Worm (Caenorhabditis elegans) whole organism, early embryonic: Measurements from ENCODE around the gene F53B1.9.

Source experiments
- B0310.2 ChIP-seq: sonication (generic microtip); optimal IDR thresholded peaks from 2 replicates; lab custom pipeline; 2016; ENCODE audit warnings: mild to moderate bottlenecking, missing genetic modification characterization, missing compliant biosample characterization
- F13C5.2 ChIP-seq: sonication (generic microtip); optimal IDR thresholded peaks from 2 replicates; lab custom pipeline; 2017; ENCODE audit warnings: mild to moderate bottlenecking, missing genetic modification characterization, inconsistent platforms, missing compliant biosample characterization
- aly-1 ChIP-seq: sonication (generic microtip); optimal IDR thresholded peaks from 2 replicates; lab custom pipeline; 2016; ENCODE audit warnings: missing genetic modification characterization, missing compliant biosample characterization
- ama-1 ChIP-seq: fragments of 150-350 bp; optimal IDR thresholded peaks from 2 replicates; lab custom pipeline; 2014
- ceh-13 ChIP-seq: fragments of 200-800 bp; sonication (Bioruptor generic); optimal IDR thresholded peaks from 2 replicates; lab custom pipeline; 2018; ENCODE audit warnings: mild to moderate bottlenecking, missing genetic modification characterization, missing compliant biosample characterization
- ceh-36 ChIP-seq: sonication (generic microtip); optimal IDR thresholded peaks from 2 replicates; lab custom pipeline; 2016; ENCODE audit warnings: missing genetic modification characterization, inconsistent platforms, missing compliant biosample characterization
- ets-7 ChIP-seq: sonication (generic microtip); optimal IDR thresholded peaks from 2 replicates; lab custom pipeline; 2016; ENCODE audit warnings: missing genotype, missing genetic modification characterization, missing compliant biosample characterization
- flt-1 ChIP-seq: fragments of 200-800 bp; sonication (Bioruptor generic); IDR thresholded peaks from 2 replicates; pipeline ENCODE4 v1.3.6; 2022; ENCODE audit warnings: missing genetic modification characterization, missing compliant biosample characterization
- hmbx-1 ChIP-seq: sonication (generic microtip); optimal IDR thresholded peaks from 2 replicates; lab custom pipeline; 2016; ENCODE audit warnings: mild to moderate bottlenecking, missing genetic modification characterization, missing compliant biosample characterization
- hmg-4 ChIP-seq: fragments of 200-800 bp; sonication (Bioruptor generic); optimal IDR thresholded peaks from 2 replicates; lab custom pipeline; 2018; ENCODE audit warnings: mild to moderate bottlenecking, missing genetic modification characterization, missing compliant biosample characterization
- hnd-1 ChIP-seq: sonication (generic microtip); optimal IDR thresholded peaks from 2 replicates; lab custom pipeline; 2016; ENCODE audit warnings: missing genetic modification characterization, missing compliant biosample characterization
- pes-1 ChIP-seq: fragments of 200-800 bp; sonication (Bioruptor generic); IDR thresholded peaks from 2 replicates; pipeline ENCODE4 v1.3.6; 2022; ENCODE audit warnings: missing genetic modification reagents, missing genetic modification characterization, missing compliant biosample characterization
- scrt-1 ChIP-seq: fragments of 200-800 bp; sonication (Bioruptor generic); IDR thresholded peaks from 2 replicates; pipeline ENCODE4 v1.3.6; 2022; ENCODE audit warnings: missing genetic modification characterization, missing compliant biosample characterization
- sea-1 ChIP-seq: fragments of 200-800 bp; sonication (Bioruptor generic); conservative IDR thresholded peaks from 2 replicates; pipeline ENCODE4 v1.3.6; 2022; ENCODE audit warnings: missing genetic modification characterization, missing compliant biosample characterization
- tbx-11 ChIP-seq: fragments of 200-800 bp; sonication (Bioruptor generic); IDR thresholded peaks from 2 replicates; pipeline ENCODE4 v1.3.6; 2022; ENCODE audit warnings: missing genetic modification characterization, missing compliant biosample characterization
- tbx-37 ChIP-seq: fragments of 200-800 bp; sonication (Bioruptor generic); conservative IDR thresholded peaks from 2 replicates; pipeline ENCODE4 v1.3.6; 2022; ENCODE audit warnings: missing genetic modification reagents, missing genetic modification characterization, missing compliant biosample characterization
- tra-4 ChIP-seq: sonication (generic microtip); optimal IDR thresholded peaks from 2 replicates; lab custom pipeline; 2017; ENCODE audit warnings: missing genetic modification characterization, missing compliant biosample characterization

Gene F53B1.9

ce11 chrX:2089434-2089833 lies 42.2 kb downstream of the F53B1.9 start, which contains the start of gene lsy-2:
Gene lsy-2, plus strand, starts transcription at chrX:2089704.
- TF ChIP-seq hnd-1 (tag; lab: Kevin White, UChicago) = no peak
- no peak for TF ChIP-seq hmg-4 (GFP tag; lab: Kevin White, UChicago)
- TF ChIP-seq ceh-36 (tag; lab: Kevin White, UChicago) = no peak
- no peak for TF ChIP-seq ama-1
- no peak for TF ChIP-seq tbx-11 (GFP tag; lab: Robert Waterston, UW)
- TF ChIP-seq aly-1 (tag; lab: Kevin White, UChicago) = no peak
- TF ChIP-seq F13C5.2 (tag; lab: Kevin White, UChicago) = no peak

ce11 chrX:2087716-2088115 lies 43.9 kb downstream of the F53B1.9 start:
- TF ChIP-seq scrt-1 (GFP tag; lab: Robert Waterston, UW) (no peak), F13C5.2 (tag; lab: Kevin White, UChicago) (no peak), ceh-13 (GFP tag; lab: Kevin White, UChicago) (no peak), aly-1 (tag; lab: Kevin White, UChicago) (no peak), ama-1 (no peak), tra-4 (tag; lab: Kevin White, UChicago) (no peak), flt-1 (GFP tag; lab: Robert Waterston, UW) (no peak), hmg-4 (GFP tag; lab: Kevin White, UChicago) (no peak), ets-7 (tag; lab: Kevin White, UChicago) (no peak), hnd-1 (tag; lab: Kevin White, UChicago) (no peak), ceh-36 (tag; lab: Kevin White, UChicago) (no peak), B0310.2 (no peak), sea-1 (GFP tag; lab: Robert Waterston, UW) (no peak), tbx-37 (GFP tag; lab: Robert Waterston, UW) (no peak)

ce11 chrX:2085494-2085893 lies 46.1 kb downstream of the F53B1.9 start:
- TF ChIP-seq pes-1 = no peak
- TF ChIP-seq hnd-1 (tag; lab: Kevin White, UChicago) = no peak
- no peak for TF ChIP-seq aly-1 (tag; lab: Kevin White, UChicago)
- TF ChIP-seq B0310.2 = no peak
- TF ChIP-seq ceh-13 (GFP tag; lab: Kevin White, UChicago) = no peak
- no peak for TF ChIP-seq ets-7 (tag; lab: Kevin White, UChicago)
- TF ChIP-seq tra-4 (tag; lab: Kevin White, UChicago) = no peak
- TF ChIP-seq tbx-11 (GFP tag; lab: Robert Waterston, UW) = no peak
- no peak for TF ChIP-seq hmg-4 (GFP tag; lab: Kevin White, UChicago)
- TF ChIP-seq tbx-37 (GFP tag; lab: Robert Waterston, UW) = no peak
- TF ChIP-seq ceh-36 (tag; lab: Kevin White, UChicago) = no peak
- no peak for TF ChIP-seq flt-1 (GFP tag; lab: Robert Waterston, UW)
- TF ChIP-seq hmbx-1 (tag; lab: Kevin White, UChicago) = no peak
- TF ChIP-seq sea-1 (GFP tag; lab: Robert Waterston, UW) = no peak
- no peak for TF ChIP-seq ama-1
- TF ChIP-seq scrt-1 (GFP tag; lab: Robert Waterston, UW) = no peak
- TF ChIP-seq F13C5.2 (tag; lab: Kevin White, UChicago) = no peak

ce11 chrX:2084988-2085387 lies 46.7 kb downstream of the F53B1.9 start, which contains the start of gene F49H12.2:
Gene F49H12.2, plus strand, starts transcription at chrX:2085288.
- TF ChIP-seq ama-1 (no peak), hmbx-1 (tag; lab: Kevin White, UChicago) (no peak), pes-1 (no peak), tbx-11 (GFP tag; lab: Robert Waterston, UW) (no peak), scrt-1 (GFP tag; lab: Robert Waterston, UW) (no peak), ceh-13 (GFP tag; lab: Kevin White, UChicago) (no peak), tbx-37 (GFP tag; lab: Robert Waterston, UW) (no peak), sea-1 (GFP tag; lab: Robert Waterston, UW) (no peak), ceh-36 (tag; lab: Kevin White, UChicago) (no peak), ets-7 (tag; lab: Kevin White, UChicago) (no peak), B0310.2 (no peak), hnd-1 (tag; lab: Kevin White, UChicago) (no peak), aly-1 (tag; lab: Kevin White, UChicago) (no peak), F13C5.2 (tag; lab: Kevin White, UChicago) (no peak), flt-1 (GFP tag; lab: Robert Waterston, UW) (no peak), tra-4 (tag; lab: Kevin White, UChicago) (no peak)

ce11 chrX:2084019-2084418 lies 47.6 kb downstream of the F53B1.9 start, which contains the start of gene F49H12.3:
Gene F49H12.3, plus strand, starts transcription at chrX:2084375.
- no peak for TF ChIP-seq B0310.2
- no peak for TF ChIP-seq sea-1 (GFP tag; lab: Robert Waterston, UW)
- TF ChIP-seq hnd-1 (tag; lab: Kevin White, UChicago) = no peak
- TF ChIP-seq hmg-4 (GFP tag; lab: Kevin White, UChicago) = no peak
- no peak for TF ChIP-seq ceh-36 (tag; lab: Kevin White, UChicago)
- no peak for TF ChIP-seq scrt-1 (GFP tag; lab: Robert Waterston, UW)
- TF ChIP-seq aly-1 (tag; lab: Kevin White, UChicago) = no peak
- TF ChIP-seq tbx-37 (GFP tag; lab: Robert Waterston, UW) = no peak
- no peak for TF ChIP-seq F13C5.2 (tag; lab: Kevin White, UChicago)
- TF ChIP-seq hmbx-1 (tag; lab: Kevin White, UChicago) = no peak
- TF ChIP-seq pes-1 = no peak
- TF ChIP-seq ama-1 = no peak
- no peak for TF ChIP-seq tbx-11 (GFP tag; lab: Robert Waterston, UW)
